Worm (Caenorhabditis elegans) whole organism, late embryonic: ENCODE data around the gene lelo-2.

ENCODE experiments used
- C38D4.7 ChIP-seq: fragments of 200-800 bp; sonication (Bioruptor generic); optimal IDR thresholded peaks from 2 replicates; lab custom pipeline; 2018; ENCODE audit warnings: mild to moderate bottlenecking, missing genetic modification characterization, moderate library complexity, missing compliant biosample characterization
- ceh-14 ChIP-seq: sonication (generic microtip); optimal IDR thresholded peaks from 2 replicates; lab custom pipeline; 2016; ENCODE audit warnings: missing genotype, missing genetic modification characterization, missing compliant biosample characterization
- ceh-22 ChIP-seq: sonication (generic microtip); optimal IDR thresholded peaks from 2 replicates; lab custom pipeline; 2017; ENCODE audit warnings: missing biosample characterization, missing genetic modification characterization
- ceh-34 ChIP-seq: sonication (generic microtip); optimal IDR thresholded peaks from 2 replicates; lab custom pipeline; 2016; ENCODE audit warnings: mild to moderate bottlenecking, missing genetic modification characterization, missing compliant biosample characterization
- che-1 ChIP-seq: sonication (generic microtip); optimal IDR thresholded peaks from 2 replicates; lab custom pipeline; 2016; ENCODE audit warnings: mild to moderate bottlenecking, missing genetic modification characterization, missing compliant biosample characterization
- hlh-8 ChIP-seq: sonication (generic microtip); optimal IDR thresholded peaks from 2 replicates; lab custom pipeline; 2016; ENCODE audit warnings: missing genotype, missing genetic modification characterization, missing compliant biosample characterization
- pros-1 ChIP-seq: fragments of 150-350 bp; optimal IDR thresholded peaks from 2 replicates; lab custom pipeline; 2014; ENCODE audit warnings: missing biosample characterization, missing genetic modification reagents, missing genetic modification characterization

lelo-2 gene

DNA sequence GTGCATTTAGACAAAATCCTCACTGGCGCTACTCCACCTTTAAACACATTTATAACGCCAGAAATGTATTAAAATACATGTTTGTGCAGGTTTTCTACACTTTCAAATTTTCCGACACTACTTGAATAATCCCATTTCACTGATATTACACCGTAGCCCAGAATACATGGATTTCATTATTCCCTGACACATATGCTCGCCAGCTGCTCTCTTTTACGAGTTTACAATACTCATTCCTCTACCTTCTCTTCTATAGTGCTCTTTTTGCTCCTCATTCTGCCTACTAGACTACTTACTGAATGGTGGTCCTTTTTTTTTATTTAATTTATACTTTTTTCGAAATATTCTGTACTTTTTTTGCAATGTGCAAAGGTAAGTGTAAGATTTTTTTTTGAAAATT is 54.5 kb downstream of the lelo-2 start:
- TF ChIP-seq che-1 = no peak
- TF ChIP-seq ceh-34 (tag; lab: Kevin White, UChicago) = no peak
- no peak for TF ChIP-seq C38D4.7 (GFP tag; lab: Kevin White, UChicago)
- TF ChIP-seq ceh-14 = no peak
- peak; percentile 69 for TF ChIP-seq hlh-8 (tag; lab: Kevin White, UChicago)
- no peak for TF ChIP-seq pros-1 (tag; lab: Kevin White, UChicago)
- TF ChIP-seq ceh-22 (tag; lab: Kevin White, UChicago) = no peak
